Worm (Caenorhabditis elegans): ENCODE data around the gene F54C8.1.

ce11 chrIII:9488431-9488830 lies 48.9 kb downstream of the F54C8.1 start, which contains the start of gene nlp-36:
- no peak for TF ChIP-seq T22C8.4 (GFP tag; IDR thresholded peaks at IDR 0.05)
- TF ChIP-seq flt-1 (GFP tag; IDR thresholded peaks at IDR 0.05): no peak
- TF ChIP-seq med-1 (GFP tag; optimal IDR thresholded peaks at IDR 0.05; ENCODE audit: insufficient read depth): no peak
- no peak for TF ChIP-seq ref-1 (GFP tag; conservative IDR thresholded peaks at IDR 0.05)
- TF ChIP-seq klf-2 (GFP tag; conservative IDR thresholded peaks at IDR 0.05): no peak
- no peak for TF ChIP-seq cog-1 (tag; optimal IDR thresholded peaks at IDR 0.05)
- no peak for TF ChIP-seq ztf-29 (GFP tag; IDR thresholded peaks at IDR 0.05)
- no peak for TF ChIP-seq tab-1 (GFP tag; IDR thresholded peaks at IDR 0.05)
- TF ChIP-seq ztf-23 (GFP tag; IDR thresholded peaks at IDR 0.05): no peak

Data from whole organism, midembryonic.